Fruit fly (Drosophila melanogaster): ENCODE results near the gene Ank2.

Ank2 gene

DNA sequence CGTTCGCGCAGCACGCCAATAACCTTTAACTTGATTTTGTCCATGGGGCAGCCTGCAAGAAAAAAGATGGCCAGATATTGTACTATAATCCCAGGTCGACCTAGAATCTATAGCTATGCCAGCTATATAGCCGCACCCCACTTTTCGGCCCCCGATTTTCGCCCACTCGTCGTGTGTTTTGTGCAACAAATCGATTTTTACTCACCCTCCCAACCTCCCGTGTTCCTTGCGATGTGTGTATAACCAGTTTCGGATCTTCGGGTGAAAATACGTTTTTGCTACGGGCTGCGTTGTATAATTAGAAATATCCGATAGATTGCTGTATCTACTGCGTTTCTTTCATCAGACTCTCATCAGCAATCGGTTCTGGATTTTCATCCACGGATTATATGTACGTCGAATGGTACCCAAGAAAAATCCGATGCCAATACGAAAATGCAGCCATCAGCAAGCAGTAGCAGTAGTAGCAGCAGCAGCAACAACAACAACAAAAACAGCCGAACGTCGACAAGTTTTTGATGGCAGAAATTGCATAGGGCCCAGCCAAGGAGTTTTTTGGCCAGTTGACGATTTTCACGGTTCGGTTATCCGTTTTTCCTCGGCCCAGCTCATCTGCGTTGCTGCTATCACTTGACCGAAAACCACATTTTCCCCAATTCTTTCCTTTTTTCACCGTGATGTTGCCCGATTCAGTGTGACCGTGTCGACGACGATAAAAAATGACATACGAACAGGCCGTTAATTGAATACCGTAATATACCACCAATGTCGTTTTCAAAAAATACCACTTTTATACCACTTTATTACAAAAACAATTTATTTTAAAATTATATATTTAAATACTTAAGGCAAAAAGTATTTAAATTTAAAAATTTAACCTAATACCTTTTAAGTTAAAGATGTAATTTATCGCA lies 63.9 kb downstream of the Ank2 start, which contains the start of gene CG7492:
Gene CG7492, minus strand, starts transcription at position 705 of the 914 bp plus-strand sequence.
- TF ChIP-seq OdsH (GFP tag; optimal IDR thresholded peaks at IDR 0.05) (no peak), CG8319 (GFP tag; optimal IDR thresholded peaks at IDR 0.05) (no peak), CG6276 (GFP tag; optimal IDR thresholded peaks at IDR 0.05) (no peak), CG31627 (GFP tag; optimal IDR thresholded peaks at IDR 0.05) (no peak), Met (GFP tag; optimal IDR thresholded peaks at IDR 0.05) (no peak)

DNA sequence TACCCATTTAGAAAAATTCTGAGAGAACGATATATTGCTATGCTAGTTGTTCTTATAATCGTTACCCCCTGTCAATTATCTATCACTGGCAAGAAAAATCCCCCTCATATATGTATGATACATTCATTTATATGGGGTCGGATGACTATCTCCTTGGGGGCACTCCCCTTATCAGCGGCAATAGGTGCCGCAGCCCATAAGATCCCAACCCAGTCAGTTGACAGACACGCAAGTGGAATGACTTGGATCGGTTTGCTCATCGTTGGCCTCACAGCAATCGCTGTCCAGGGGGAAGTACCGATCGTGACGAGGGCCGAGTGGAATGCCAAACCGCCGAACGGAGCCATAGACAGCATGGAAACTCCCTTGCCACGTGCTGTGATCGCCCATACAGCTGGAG lies 67.2 kb downstream of the Ank2 start, which contains the start of gene PGRP-SD:
Gene PGRP-SD, plus strand, starts transcription at position 213 of the 400 bp plus-strand sequence.
- TF ChIP-seq CG6854 (GFP tag; optimal IDR thresholded peaks at IDR 0.05) (no peak), svp (GFP tag) (peak; percentile 99), cyc (GFP tag; optimal IDR thresholded peaks at IDR 0.05) (no peak), Sox14 (GFP tag; optimal IDR thresholded peaks at IDR 0.05) (no peak)

DNA sequence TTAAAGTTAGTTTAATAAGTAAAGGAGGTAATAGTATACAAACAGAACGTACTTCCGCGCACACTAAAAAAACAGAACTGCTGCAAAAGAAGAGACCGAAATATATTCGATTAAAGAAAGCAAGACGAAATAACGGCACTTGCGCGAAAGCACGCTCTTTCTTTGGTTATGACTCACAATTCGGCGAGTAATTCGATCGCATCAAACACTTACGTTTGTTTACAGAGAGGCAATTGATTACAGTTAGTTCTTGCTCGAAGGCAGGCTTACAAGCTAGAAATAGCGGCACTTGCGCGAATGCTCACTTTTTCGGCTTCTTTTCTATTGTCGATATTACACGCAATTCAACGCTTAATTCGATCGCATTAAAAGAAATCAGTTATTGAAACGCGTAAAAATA lies 67.9 kb downstream of the Ank2 start, which contains the start of gene CG32373:
Gene CG32373, plus strand, starts transcription at position 301 of the 400 bp plus-strand sequence.
- TF ChIP-seq CG6163 (GFP tag; IDR thresholded peaks at IDR 0.05) (no peak), ss (GFP tag; optimal IDR thresholded peaks at IDR 0.05) (no peak), Eip93F (GFP tag; optimal IDR thresholded peaks at IDR 0.05) (no peak), fd85E (GFP tag; optimal IDR thresholded peaks at IDR 0.05) (no peak), lz (GFP tag; optimal IDR thresholded peaks at IDR 0.05) (no peak), net (GFP tag; optimal IDR thresholded peaks at IDR 0.05) (no peak), Blimp-1 (GFP tag; optimal IDR thresholded peaks at IDR 0.05) (no peak), CG6792 (GFP tag; optimal IDR thresholded peaks at IDR 0.05) (no peak), Smox (GFP tag; optimal IDR thresholded peaks at IDR 0.05) (no peak), CG11294 (GFP tag; IDR thresholded peaks at IDR 0.05) (no peak), CG6276 (GFP tag; optimal IDR thresholded peaks at IDR 0.05) (no peak), Met (GFP tag; optimal IDR thresholded peaks at IDR 0.05) (no peak), CG1621 (tag; optimal IDR thresholded peaks at IDR 0.05) (no peak), Hr39 (GFP tag; optimal IDR thresholded peaks at IDR 0.05) (no peak), CG6808 (GFP tag; optimal IDR thresholded peaks at IDR 0.05) (no peak), OdsH (GFP tag; optimal IDR thresholded peaks at IDR 0.05) (no peak), fkh (GFP tag; optimal IDR thresholded peaks at IDR 0.05) (no peak), CG10631 (GFP tag; optimal IDR thresholded peaks at IDR 0.05) (no peak), CG9139 (GFP tag; optimal IDR thresholded peaks at IDR 0.05) (no peak)

DNA sequence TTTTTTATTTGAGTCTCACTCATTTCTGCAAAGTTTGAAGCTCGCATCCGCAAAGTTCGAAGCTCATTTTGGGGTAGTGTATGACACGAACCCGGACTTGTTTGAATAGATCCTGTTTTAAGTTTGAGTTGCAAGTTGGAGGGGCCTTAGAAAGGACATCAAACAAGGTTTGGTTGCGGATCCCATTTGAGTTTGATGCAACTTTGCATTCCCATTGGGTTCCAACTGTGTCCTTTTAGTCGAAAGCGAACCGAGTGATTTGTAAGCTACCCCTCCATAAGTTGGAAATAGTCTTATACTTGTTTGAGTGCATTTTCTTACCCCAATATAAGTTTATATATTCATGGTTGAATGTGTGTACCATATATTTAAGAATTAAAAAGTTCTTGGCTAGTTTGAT lies 74.6 kb downstream of the Ank2 start:
- TF ChIP-seq Eip78C (GFP tag) (no peak), lz (GFP tag; optimal IDR thresholded peaks at IDR 0.05) (no peak), fd59A (GFP tag; optimal IDR thresholded peaks at IDR 0.05) (no peak), Lpt (GFP tag; optimal IDR thresholded peaks at IDR 0.05) (no peak), Smox (GFP tag; optimal IDR thresholded peaks at IDR 0.05) (no peak), CG6276 (GFP tag; optimal IDR thresholded peaks at IDR 0.05) (no peak), Hr39 (GFP tag; optimal IDR thresholded peaks at IDR 0.05) (no peak), pdm3 (GFP tag; optimal IDR thresholded peaks at IDR 0.05) (no peak), CG8632 (GFP tag; optimal IDR thresholded peaks at IDR 0.05) (no peak)

DNA sequence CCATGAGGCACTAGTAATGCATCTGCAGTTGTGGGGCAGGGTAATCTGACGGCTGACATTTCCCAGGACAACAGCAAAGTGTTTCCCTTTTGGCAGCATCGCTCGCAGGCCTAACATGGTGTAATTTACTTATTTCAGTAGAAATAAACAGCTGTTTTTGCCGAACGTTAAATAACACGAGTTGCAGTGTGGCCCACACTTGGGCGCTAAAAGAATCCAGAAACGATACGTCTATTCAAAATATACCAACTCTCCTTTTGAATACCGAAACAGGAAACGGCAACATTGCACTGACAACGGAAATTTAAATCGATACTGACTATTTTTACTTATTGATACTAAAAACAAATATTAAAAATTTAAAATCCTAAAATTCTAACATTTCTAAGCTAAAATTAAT lies 76.7 kb downstream of the Ank2 start, which contains the start of gene CG7506:
Gene CG7506, minus strand, starts transcription at position 182 of the 400 bp plus-strand sequence.
- no peak for TF ChIP-seq Hr38 (GFP tag; optimal IDR thresholded peaks at IDR 0.05)
- TF ChIP-seq esn (GFP tag; optimal IDR thresholded peaks at IDR 0.05), result peak; percentile 27
- TF ChIP-seq lz (GFP tag; optimal IDR thresholded peaks at IDR 0.05), result peak; percentile 8
- peak; percentile 73 for TF ChIP-seq vri (GFP tag; optimal IDR thresholded peaks at IDR 0.05)
- peak; percentile 50 for TF ChIP-seq Eip78C (GFP tag)
- no peak for TF ChIP-seq Smox (GFP tag; optimal IDR thresholded peaks at IDR 0.05)
